Worm (Caenorhabditis elegans) whole organism, L3 larva: Measurements from ENCODE around the gene R07E5.15.

Source experiments
- ZK546.5 ChIP-seq: sonication (generic microtip); optimal IDR thresholded peaks from 2 replicates; lab custom pipeline; 2017; ENCODE audit warnings: missing biosample characterization, missing genetic modification characterization
- ama-1 ChIP-seq: fragments of 150-350 bp; optimal IDR thresholded peaks from 2 replicates; lab custom pipeline; 2018
- ceh-28 ChIP-seq: fragments of 150-350 bp; optimal IDR thresholded peaks from 2 replicates; lab custom pipeline; 2014; ENCODE audit warnings: missing biosample characterization, missing genetic modification reagents, missing genetic modification characterization
- ceh-9 ChIP-seq: sonication (generic microtip); optimal IDR thresholded peaks from 2 replicates; lab custom pipeline; 2018; ENCODE audit warnings: missing biosample characterization, missing genetic modification characterization
- egl-27 ChIP-seq: sonication (generic microtip); optimal IDR thresholded peaks from 4 replicates; lab custom pipeline; 2017; ENCODE audit warnings: missing biosample characterization, missing genetic modification reagents, missing genetic modification characterization
- egl-5 ChIP-seq: fragments of 150-350 bp; optimal IDR thresholded peaks from 2 replicates; lab custom pipeline; 2017; ENCODE audit warnings: missing biosample characterization, missing genetic modification reagents, missing genetic modification characterization, inconsistent platforms
- fkh-10 ChIP-seq: sonication (generic microtip); optimal IDR thresholded peaks from 2 replicates; lab custom pipeline; 2017; ENCODE audit warnings: missing biosample characterization, missing genetic modification reagents, missing genetic modification characterization
- hmg-11 ChIP-seq: sonication (generic microtip); optimal IDR thresholded peaks from 2 replicates; lab custom pipeline; 2016; ENCODE audit warnings: missing genetic modification characterization, missing compliant biosample characterization
- nhr-43 ChIP-seq: sonication (generic microtip); optimal IDR thresholded peaks from 2 replicates; lab custom pipeline; 2016; ENCODE audit warnings: mild to moderate bottlenecking, missing genetic modification characterization, missing compliant biosample characterization; ENCODE audit not compliant: poor library complexity, severe bottlenecking
- pha-4 ChIP-seq: fragments of 150-350 bp; optimal IDR thresholded peaks from 2 replicates; lab custom pipeline; 2014; ENCODE audit warnings: missing biosample characterization, missing genetic modification reagents, missing genetic modification characterization
- pqm-1 ChIP-seq: fragments of 150-350 bp; optimal IDR thresholded peaks from 2 replicates; lab custom pipeline; 2017; ENCODE audit warnings: missing biosample characterization, missing genetic modification characterization, inconsistent platforms
- snpc-4 ChIP-seq: fragments of 150-350 bp; optimal IDR thresholded peaks from 2 replicates; lab custom pipeline; 2014; ENCODE audit warnings: missing biosample characterization, missing genetic modification characterization
- unc-62 ChIP-seq: fragments of 150-350 bp; sonication (generic microtip); optimal IDR thresholded peaks from 4 replicates; lab custom pipeline; 2014; ENCODE audit warnings: missing biosample characterization, missing genetic modification reagents, missing genetic modification characterization
- ztf-4 ChIP-seq: fragments of 150-350 bp; optimal IDR thresholded peaks from 2 replicates; lab custom pipeline; 2014; ENCODE audit warnings: missing biosample characterization, missing genetic modification characterization

DNA sequence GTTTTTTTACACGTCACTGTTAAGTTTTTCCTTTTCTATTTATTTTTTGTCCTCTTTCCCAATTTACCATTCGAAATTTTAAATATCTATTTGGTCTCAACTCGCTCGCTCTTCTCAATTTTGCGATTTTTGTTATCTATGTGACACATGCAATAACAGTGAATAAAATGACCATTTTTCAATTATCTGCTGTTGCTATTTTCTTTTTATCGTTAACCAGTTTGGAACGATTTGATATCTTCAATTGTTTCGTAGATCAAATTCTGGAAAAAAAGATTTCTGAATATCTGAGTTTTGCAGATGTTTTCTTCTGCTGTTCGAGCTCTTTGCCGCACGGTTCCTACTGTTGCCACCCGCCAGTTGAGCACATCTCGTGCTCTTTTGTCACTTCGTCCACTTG, 5.9 kb downstream of the R07E5.15 start, which contains the start of gene prdx-3:
- TF ChIP-seq hmg-11 (tag; lab: Kevin White, UChicago) (no peak), ztf-4 (tag; lab: Kevin White, UChicago) (no peak), egl-27 (tag; lab: Kevin White, UChicago) (no peak), pha-4 (tag; lab: Kevin White, UChicago) (no peak), ceh-28 (tag; lab: Kevin White, UChicago) (no peak), egl-5 (tag; lab: Kevin White, UChicago) (no peak), ama-1 (lab: Kevin White, UChicago) (no peak), fkh-10 (no peak), snpc-4 (tag; lab: Kevin White, UChicago) (no peak), ceh-9 (no peak), nhr-43 (no peak), ZK546.5 (tag; lab: Kevin White, UChicago) (no peak), pqm-1 (tag; lab: Kevin White, UChicago) (no peak), unc-62 (GFP tag; lab: Kevin White, UChicago) (no peak)
